Fruit fly (Drosophila melanogaster): ENCODE data around the gene CG7920.

The CG7920 gene

dm6 chr3R:30052455-30053046, 37.5 kb upstream of the CG7920 start, which contains the start of gene Jasper (continued):
- TF ChIP-seq CG13287 (GFP tag; IDR thresholded peaks at IDR 0.05; ENCODE audit: partially characterized antibody), result peak; percentile 50; the same call in 1 of the 2 replicates
- TF ChIP-seq lab (GFP tag; optimal IDR thresholded peaks at IDR 0.05), result peak; percentile 4
- TF ChIP-seq grau (tag; optimal IDR thresholded peaks at IDR 0.05), result peak; percentile 16
- peak; percentile 24 for TF ChIP-seq CG1647 (GFP tag; optimal IDR thresholded peaks at IDR 0.05)
- TF ChIP-seq gfzf (GFP tag; optimal IDR thresholded peaks at IDR 0.05), result peak; percentile 99
- peak; percentile 16 for TF ChIP-seq ftz-f1 (GFP tag; optimal IDR thresholded peaks at IDR 0.05)
- TF ChIP-seq CG4360 (GFP tag; IDR thresholded peaks at IDR 0.05), result peak; percentile 88
- peak; percentile 52; the same call in 1 of the 2 replicates for TF ChIP-seq bbx (GFP tag; IDR thresholded peaks at IDR 0.05; ENCODE audit: partially characterized antibody)
- TF ChIP-seq YL-1 (GFP tag; optimal IDR thresholded peaks at IDR 0.05), result peak; percentile 71
- TF ChIP-seq Stat92E (GFP tag; optimal IDR thresholded peaks at IDR 0.05), result peak in 1 of 3 experiments; percentile 21
- no peak for TF ChIP-seq fd96Cb (tag; optimal IDR thresholded peaks at IDR 0.05)
- TF ChIP-seq HmgZ (tag; optimal IDR thresholded peaks at IDR 0.05), result peak; percentile 90
- TF ChIP-seq CG2712 (tag; optimal IDR thresholded peaks at IDR 0.05), result peak; percentile 63
- TF ChIP-seq CHES-1-like (GFP tag; optimal IDR thresholded peaks at IDR 0.05), result peak; percentile 79
- no peak for TF ChIP-seq ems (GFP tag; optimal IDR thresholded peaks at IDR 0.05)
- peak; percentile 70 for TF ChIP-seq CG4617 (GFP tag; optimal IDR thresholded peaks at IDR 0.05; ENCODE audit: borderline replicate concordance)
- TF ChIP-seq sug (tag; optimal IDR thresholded peaks at IDR 0.05), result peak; percentile 51
- no peak for TF ChIP-seq HLHmδ (GFP tag; optimal IDR thresholded peaks at IDR 0.05)
- peak; percentile 27 for TF ChIP-seq p53 (GFP tag; optimal IDR thresholded peaks at IDR 0.05)
- no peak for TF ChIP-seq Spps (tag; optimal IDR thresholded peaks at IDR 0.05)
- TF ChIP-seq ci (GFP tag; IDR thresholded peaks at IDR 0.05), result 0 out of 3 replicates have a peak, but pooled peaks have one; percentile 13
- TF ChIP-seq CG15696 (tag; optimal IDR thresholded peaks at IDR 0.05), result no peak
- peak; percentile 88 for TF ChIP-seq CG15514 (GFP tag; optimal IDR thresholded peaks at IDR 0.05)
- no peak for TF ChIP-seq hth (optimal IDR thresholded peaks at IDR 0.05)
- no peak for TF ChIP-seq cas (GFP tag; IDR thresholded peaks at IDR 0.05)
- peak; percentile 61 for TF ChIP-seq stwl (tag; optimal IDR thresholded peaks at IDR 0.05)
- peak; percentile 100 for TF ChIP-seq Dp (GFP tag; optimal IDR thresholded peaks at IDR 0.05)
- no peak for TF ChIP-seq CG10462 (GFP tag; optimal IDR thresholded peaks at IDR 0.05)
- TF ChIP-seq ato (GFP tag; IDR thresholded peaks at IDR 0.05; ENCODE audit: partially characterized antibody), result no peak; the same call in 1 of the 2 replicates
- no peak for TF ChIP-seq CG4328 (GFP tag; optimal IDR thresholded peaks at IDR 0.05)
- peak; percentile 24 for TF ChIP-seq NK7.1 (GFP tag; optimal IDR thresholded peaks at IDR 0.05)
- peak; percentile 5 for TF ChIP-seq Bdp1 (GFP tag; optimal IDR thresholded peaks at IDR 0.05)
- TF ChIP-seq salm (tag; optimal IDR thresholded peaks at IDR 0.05), result no peak
- TF ChIP-seq gro (GFP tag; optimal IDR thresholded peaks at IDR 0.05), result peak; percentile 39
- no peak for TF ChIP-seq Eip74EF (GFP tag; optimal IDR thresholded peaks at IDR 0.05)
- TF ChIP-seq MBD-R2 (GFP tag; IDR thresholded peaks at IDR 0.05), result peak; percentile 90
- peak; percentile 8 for TF ChIP-seq CG12155 (GFP tag; optimal IDR thresholded peaks at IDR 0.05)
- TF ChIP-seq CG4854 (GFP tag; optimal IDR thresholded peaks at IDR 0.05), result no peak
- TF ChIP-seq Hmr (GFP tag; optimal IDR thresholded peaks at IDR 0.05), result peak; percentile 19
- TF ChIP-seq Trl (optimal IDR thresholded peaks at IDR 0.05), result no peak
- TF ChIP-seq Trl (GFP tag; optimal IDR thresholded peaks at IDR 0.05), result no peak
- no peak for TF ChIP-seq CG18619 (GFP tag; optimal IDR thresholded peaks at IDR 0.05)
- peak; percentile 10 for TF ChIP-seq NfI (GFP tag; optimal IDR thresholded peaks at IDR 0.05)
- TF ChIP-seq CG10431 (GFP tag; optimal IDR thresholded peaks at IDR 0.05), result no peak
- TF ChIP-seq Bgb (GFP tag; IDR thresholded peaks at IDR 0.05; ENCODE audit: partially characterized antibody), result peak; percentile 68
- TF ChIP-seq Antp (GFP tag; optimal IDR thresholded peaks at IDR 0.05), result peak; percentile 33
- TF ChIP-seq ro (GFP tag; IDR thresholded peaks at IDR 0.05), result no peak
- TF ChIP-seq CG13424 (tag; optimal IDR thresholded peaks at IDR 0.05), result peak; percentile 2
- peak; percentile 62 for TF ChIP-seq BEAF-32 (GFP tag; optimal IDR thresholded peaks at IDR 0.05)
